Fruit fly (Drosophila melanogaster): ENCODE measurements around the gene CG8032.

DNA sequence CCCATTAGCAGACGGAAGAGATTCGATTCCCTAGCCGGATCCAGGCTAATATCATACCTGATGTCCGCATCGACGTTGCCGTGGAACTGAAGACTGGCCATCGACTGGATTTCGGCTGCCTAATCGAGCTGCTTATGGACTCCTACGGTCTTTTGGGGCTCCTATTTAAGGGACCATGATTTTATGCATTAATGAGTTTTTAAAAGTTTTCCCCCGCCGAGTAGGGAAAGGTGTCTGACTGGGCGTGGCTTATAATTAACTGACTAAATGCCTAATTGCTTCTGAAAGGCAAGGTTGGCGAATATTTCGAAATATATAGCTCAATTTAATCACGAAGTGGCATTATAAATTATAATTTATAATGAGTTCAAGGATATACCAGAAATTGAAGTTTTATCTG, 28.1 kb upstream of the CG8032 start, which contains the start of gene Or85e:
- no peak for TF ChIP-seq tup (GFP tag; optimal IDR thresholded peaks at IDR 0.05)
- no peak for TF ChIP-seq org-1 (GFP tag; optimal IDR thresholded peaks at IDR 0.05)
- TF ChIP-seq Oli (tag; optimal IDR thresholded peaks at IDR 0.05): no peak
- TF ChIP-seq vnd (GFP tag; IDR thresholded peaks at IDR 0.05; ENCODE audit: partially characterized antibody): no peak
- TF ChIP-seq Blimp-1 (GFP tag; optimal IDR thresholded peaks at IDR 0.05): no peak
- no peak for TF ChIP-seq CG4404 (GFP tag; IDR thresholded peaks at IDR 0.05)
- no peak for TF ChIP-seq fu2 (GFP tag; optimal IDR thresholded peaks at IDR 0.05)
